Worm (Caenorhabditis elegans) whole organism, young adult: ENCODE data around the gene srz-13.

Experiments
- B0035.1 ChIP-seq: sonication (generic microtip); optimal IDR thresholded peaks from 2 replicates; lab custom pipeline; 2016; ENCODE audit warnings: missing genetic modification characterization, mild to moderate bottlenecking, missing compliant biosample characterization, missing genotype, missing genetic modification reagents
- C06A6.2 ChIP-seq: fragments of 200-800 bp; sonication (Bioruptor generic); conservative IDR thresholded peaks from 2 replicates; pipeline ENCODE4 v1.3.6; 2022; ENCODE audit warnings: missing genetic modification characterization, missing compliant biosample characterization
- D2030.7 ChIP-seq: fragments of 200-800 bp; sonication (Bioruptor generic); IDR thresholded peaks from 2 replicates; pipeline ENCODE4 v1.3.6; 2022; ENCODE audit warnings: missing genetic modification reagents, missing genetic modification characterization, missing compliant biosample characterization
- F37B4.10 ChIP-seq: fragments of 200-800 bp; sonication (Bioruptor generic); IDR thresholded peaks from 2 replicates; pipeline ENCODE4 v1.3.6; 2022; ENCODE audit warnings: missing genetic modification characterization, missing compliant biosample characterization
- F39B2.1 ChIP-seq: fragments of 200-800 bp; sonication (Bioruptor generic); IDR thresholded peaks from 2 replicates; pipeline ENCODE4 v1.3.6; 2022; ENCODE audit warnings: missing genetic modification reagents, missing genetic modification characterization, missing compliant biosample characterization
- F55B11.4 ChIP-seq: sonication (generic microtip); optimal IDR thresholded peaks from 2 replicates; lab custom pipeline; 2016; ENCODE audit warnings: missing compliant biosample characterization, missing genetic modification characterization, borderline replicate concordance; ENCODE audit not compliant: insufficient read depth
- F57C9.4 ChIP-seq: sonication (generic microtip); optimal IDR thresholded peaks from 2 replicates; lab custom pipeline; 2017; ENCODE audit warnings: mild to moderate bottlenecking, missing genetic modification characterization, missing compliant biosample characterization
- K11D2.4 ChIP-seq: fragments of 200-800 bp; sonication (Bioruptor generic); IDR thresholded peaks from 2 replicates; pipeline ENCODE4 v1.3.6; 2022; ENCODE audit warnings: missing genetic modification reagents, missing genetic modification characterization, missing compliant biosample characterization
- Y53G8AR.9 ChIP-seq: fragments of 200-800 bp; sonication (Bioruptor generic); conservative IDR thresholded peaks from 2 replicates; pipeline ENCODE4 v1.3.6; 2022; ENCODE audit warnings: missing genetic modification reagents, missing genetic modification characterization, missing compliant biosample characterization
- Y95B8A.8 ChIP-seq: fragments of 200-800 bp; sonication (Bioruptor generic); IDR thresholded peaks from 2 replicates; pipeline ENCODE4 v1.3.6; 2022; ENCODE audit warnings: missing genetic modification reagents, missing genetic modification characterization, missing compliant biosample characterization
- aptf-2 ChIP-seq: fragments of 200-800 bp; sonication (Bioruptor generic); conservative IDR thresholded peaks from 2 replicates; pipeline ENCODE4 v1.3.6; 2022; ENCODE audit warnings: missing genetic modification reagents, missing genetic modification characterization, missing compliant biosample characterization
- cebp-1 ChIP-seq, 2 experiments: fragments of 200-800 bp in 1 of 2; sonication (Bioruptor generic) in 1 of 2; sonication (generic microtip) in 1 of 2; IDR thresholded peaks in 1 of 2; optimal IDR thresholded peaks in 1 of 2; 2 replicates each; pipeline versions ENCODE4 v1.3.6 to Lab custom; 2017 to 2022; ENCODE audit warnings: missing compliant biosample characterization in 2 of 2, missing genetic modification characterization in 2 of 2, mild to moderate bottlenecking in 1 of 2, missing genetic modification reagents in 1 of 2, moderate library complexity in 1 of 2
- ceh-27 ChIP-seq: fragments of 200-800 bp; sonication (Bioruptor generic); optimal IDR thresholded peaks from 2 replicates; lab custom pipeline; 2018; ENCODE audit warnings: mild to moderate bottlenecking, missing genetic modification characterization, moderate library complexity, missing compliant biosample characterization
- die-1 ChIP-seq: sonication (generic microtip); optimal IDR thresholded peaks from 2 replicates; lab custom pipeline; 2016; ENCODE audit warnings: missing genotype, mild to moderate bottlenecking, missing genetic modification characterization, missing compliant biosample characterization
- dpff-1 ChIP-seq: sonication (generic microtip); optimal IDR thresholded peaks from 2 replicates; lab custom pipeline; 2017; ENCODE audit warnings: mild to moderate bottlenecking, missing genetic modification characterization, missing compliant biosample characterization
- efl-1 ChIP-seq: fragments of 150-350 bp; optimal IDR thresholded peaks from 2 replicates; lab custom pipeline; 2014; ENCODE audit warnings: missing biosample characterization, missing genetic modification reagents, missing genetic modification characterization
- egrh-3 ChIP-seq: fragments of 200-800 bp; sonication (Bioruptor generic); IDR thresholded peaks from 2 replicates; pipeline ENCODE4 v1.3.6; 2022; ENCODE audit warnings: missing genetic modification reagents, missing genetic modification characterization, missing compliant biosample characterization
- hmg-1.2 ChIP-seq: fragments of 200-800 bp; sonication (Bioruptor generic); IDR thresholded peaks from 2 replicates; pipeline ENCODE4 v1.3.6; 2022; ENCODE audit warnings: missing genetic modification reagents, missing genetic modification characterization, missing compliant biosample characterization
- hsf-1 ChIP-seq: fragments of 200-800 bp; sonication (Bioruptor generic); IDR thresholded peaks from 2 replicates; pipeline ENCODE4 v1.3.6; 2022; ENCODE audit warnings: missing genetic modification reagents, missing genetic modification characterization, missing compliant biosample characterization
- let-607 ChIP-seq, 2 experiments: fragments of 200-800 bp in 1 of 2; sonication (Bioruptor generic) in 1 of 2; sonication (generic microtip) in 1 of 2; optimal IDR thresholded peaks; 2 replicates each; lab custom pipeline; 2016 to 2018; ENCODE audit warnings: mild to moderate bottlenecking in 2 of 2, missing compliant biosample characterization in 2 of 2, missing genetic modification characterization in 2 of 2, moderate library complexity in 2 of 2, missing genotype in 1 of 2
- lin-26 ChIP-seq: fragments of 200-800 bp; sonication (Bioruptor generic); IDR thresholded peaks from 2 replicates; pipeline ENCODE4 v1.3.6; 2022; ENCODE audit warnings: missing genetic modification reagents, missing genetic modification characterization, missing compliant biosample characterization
- madf-8 ChIP-seq: fragments of 200-800 bp; sonication (Bioruptor generic); conservative IDR thresholded peaks from 2 replicates; pipeline ENCODE4 v1.3.6; 2022; ENCODE audit warnings: missing genetic modification reagents, missing genetic modification characterization, missing compliant biosample characterization
- nhr-179 ChIP-seq: sonication (generic microtip); optimal IDR thresholded peaks from 2 replicates; lab custom pipeline; 2016; ENCODE audit warnings: mild to moderate bottlenecking, missing genetic modification characterization, missing compliant biosample characterization
- nhr-80 ChIP-seq: sonication (generic microtip); optimal IDR thresholded peaks from 2 replicates; lab custom pipeline; 2016; ENCODE audit warnings: missing genetic modification characterization, missing compliant biosample characterization
- nhr-90 ChIP-seq: sonication (generic microtip); optimal IDR thresholded peaks from 2 replicates; lab custom pipeline; 2016; ENCODE audit warnings: missing genotype, mild to moderate bottlenecking, missing genetic modification characterization, missing compliant biosample characterization
- snpc-1.3 ChIP-seq: sonication (generic microtip); optimal IDR thresholded peaks from 2 replicates; lab custom pipeline; 2017; ENCODE audit warnings: missing genetic modification characterization, mild to moderate bottlenecking, missing compliant biosample characterization, antibody characterized with exemption, moderate library complexity, missing genotype, missing genetic modification reagents; ENCODE audit not compliant: insufficient read depth
- sptf-2 ChIP-seq: fragments of 200-800 bp; sonication (Bioruptor generic); optimal IDR thresholded peaks from 2 replicates; lab custom pipeline; 2018; ENCODE audit warnings: mild to moderate bottlenecking, missing genetic modification characterization, missing compliant biosample characterization
- tbp1 ChIP-seq: fragments of 200-800 bp; sonication (Bioruptor generic); optimal IDR thresholded peaks from 2 replicates; lab custom pipeline; 2018; ENCODE audit warnings: mild to moderate bottlenecking, missing genetic modification characterization, missing compliant biosample characterization
- zfh-2 ChIP-seq: fragments of 200-800 bp; sonication (Bioruptor generic); conservative IDR thresholded peaks from 2 replicates; pipeline ENCODE4 v1.3.6; 2022; ENCODE audit warnings: missing genetic modification reagents, missing genetic modification characterization, missing compliant biosample characterization
- ztf-18 ChIP-seq: sonication (generic microtip); optimal IDR thresholded peaks from 2 replicates; lab custom pipeline; 2016; ENCODE audit warnings: missing genotype, mild to moderate bottlenecking, missing genetic modification characterization, missing compliant biosample characterization
- ztf-25 ChIP-seq: fragments of 200-800 bp; sonication (Bioruptor generic); IDR thresholded peaks from 2 replicates; pipeline ENCODE4 v1.3.6; 2022; ENCODE audit warnings: missing genetic modification reagents, missing genetic modification characterization, missing compliant biosample characterization
- ztf-28 ChIP-seq: fragments of 200-800 bp; sonication (Bioruptor generic); IDR thresholded peaks from 2 replicates; pipeline ENCODE4 v1.3.6; 2022; ENCODE audit warnings: missing genetic modification reagents, missing genetic modification characterization, missing compliant biosample characterization

Gene srz-13

DNA sequence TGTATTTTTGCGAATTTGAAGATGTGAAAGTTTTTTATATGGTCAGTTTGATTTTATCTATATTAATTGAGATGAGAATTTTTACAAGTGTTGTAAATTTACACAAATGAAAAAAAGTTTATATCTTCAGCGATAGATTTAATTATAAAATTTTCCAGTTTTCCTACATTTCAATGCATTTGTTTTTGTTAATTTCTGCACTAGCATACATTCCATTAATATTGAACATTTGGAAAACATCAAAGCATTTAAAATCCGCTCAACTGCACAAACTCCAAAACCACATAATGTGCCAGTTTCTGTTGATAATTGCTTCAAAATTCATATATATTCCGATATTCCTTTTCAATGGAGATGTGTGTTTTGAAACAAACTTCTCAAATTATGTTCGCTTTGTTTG lies 708 bp downstream of the srz-13 start, which contains the start of gene srh-277 (continued):
- TF ChIP-seq tbp1 (GFP tag; lab: Kevin White, UChicago) (no peak), let-607 (tag; optimal IDR thresholded peaks at IDR 0.05; lab: Kevin White, UChicago) (no peak), F37B4.10 (GFP tag; lab: Robert Waterston, UW) (no peak)

DNA sequence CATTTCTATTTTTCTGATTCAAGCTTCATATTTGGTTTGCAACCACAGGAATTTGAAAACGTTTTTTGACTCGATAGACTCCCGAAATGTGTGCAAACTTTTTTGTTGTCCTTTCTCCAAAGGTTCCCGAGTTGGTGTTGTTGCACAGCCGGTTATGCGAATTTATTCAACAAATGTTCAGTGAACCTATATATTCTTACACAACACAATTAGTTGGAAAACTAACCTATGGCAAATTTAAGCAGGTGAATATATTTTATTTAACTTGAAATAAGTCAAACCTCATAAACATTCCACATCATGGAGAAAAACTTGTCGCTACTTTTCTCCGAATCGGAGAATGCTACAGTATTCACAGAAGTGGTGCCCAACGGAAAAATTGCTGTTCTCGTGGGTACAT lies 1.1 kb downstream of the srz-13 start, which contains the start of gene srz-14:
Gene srz-14, plus strand, starts transcription at position 301 of the 400 bp plus-strand sequence.
- no peak for TF ChIP-seq hsf-1
- no peak for TF ChIP-seq Y95B8A.8 (GFP tag; lab: Robert Waterston, UW)
- TF ChIP-seq B0035.1 (tag; lab: Kevin White, UChicago): no peak
- no peak for TF ChIP-seq F57C9.4 (tag; lab: Kevin White, UChicago)
- no peak for TF ChIP-seq K11D2.4
- no peak for TF ChIP-seq madf-8 (GFP tag; lab: Robert Waterston, UW)

DNA sequence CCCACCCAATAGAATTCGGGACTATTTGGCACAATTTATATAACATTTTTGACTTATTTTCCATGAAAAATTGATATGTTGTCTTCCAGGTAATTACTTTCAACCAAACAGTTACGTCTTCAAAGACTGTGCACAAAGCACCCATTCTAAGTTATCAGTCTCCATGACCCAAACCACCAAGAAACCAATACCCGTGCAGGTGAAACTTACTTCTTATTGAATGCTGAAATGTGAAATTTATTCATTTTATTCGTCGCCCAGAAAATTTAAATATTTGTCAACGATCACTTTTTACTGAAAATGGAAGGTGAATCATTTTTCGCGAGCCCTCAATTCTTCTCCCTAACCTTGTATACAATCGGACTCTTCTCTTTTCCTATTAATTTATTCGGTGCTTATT lies 8.3 kb downstream of the srz-13 start, which contains the start of gene srh-281:
Gene srh-281, plus strand, starts transcription at position 301 of the 400 bp plus-strand sequence.
- TF ChIP-seq egrh-3 (no peak), madf-8 (GFP tag; lab: Robert Waterston, UW) (no peak), nhr-80 (tag; lab: Kevin White, UChicago) (no peak), D2030.7 (GFP tag; lab: Robert Waterston, UW) (no peak)

DNA sequence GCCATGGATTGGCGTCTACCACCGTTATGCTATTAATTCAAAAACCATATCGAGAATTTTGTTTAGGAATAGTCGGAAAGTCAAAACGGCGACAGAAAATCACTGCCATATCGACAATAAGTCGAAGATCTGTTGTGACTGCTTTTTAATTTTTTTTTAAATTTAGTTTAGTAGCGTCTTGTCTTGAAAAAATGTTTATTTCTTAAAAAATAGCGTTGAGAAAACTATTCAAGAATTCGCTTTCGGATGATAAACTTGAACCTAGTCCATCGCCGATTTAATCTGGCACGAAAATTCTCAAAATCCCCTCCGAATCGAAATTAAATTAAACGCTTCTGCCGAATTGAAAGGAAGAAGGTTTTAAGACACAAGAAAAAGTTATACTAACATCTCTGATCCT lies 9.9 kb downstream of the srz-13 start, which contains the start of gene srh-279:
Gene srh-279, plus strand, starts transcription at position 301 of the 400 bp plus-strand sequence.
- TF ChIP-seq dpff-1 (tag; lab: Kevin White, UChicago): no peak
- TF ChIP-seq ztf-28 (GFP tag; lab: Robert Waterston, UW): no peak
- TF ChIP-seq ceh-27 (GFP tag; lab: Kevin White, UChicago): no peak
- no peak for TF ChIP-seq nhr-80 (tag; lab: Kevin White, UChicago)
- TF ChIP-seq nhr-90 (tag; lab: Kevin White, UChicago): no peak
- TF ChIP-seq madf-8 (GFP tag; lab: Robert Waterston, UW): no peak
- no peak for TF ChIP-seq Y53G8AR.9
- no peak for TF ChIP-seq ztf-25 (GFP tag; lab: Robert Waterston, UW)
- TF ChIP-seq zfh-2 (GFP tag; lab: Robert Waterston, UW): no peak
- no peak for TF ChIP-seq lin-26
- no peak for TF ChIP-seq hmg-1.2 (GFP tag; lab: Robert Waterston, UW)
- TF ChIP-seq F57C9.4 (tag; lab: Kevin White, UChicago): no peak

DNA sequence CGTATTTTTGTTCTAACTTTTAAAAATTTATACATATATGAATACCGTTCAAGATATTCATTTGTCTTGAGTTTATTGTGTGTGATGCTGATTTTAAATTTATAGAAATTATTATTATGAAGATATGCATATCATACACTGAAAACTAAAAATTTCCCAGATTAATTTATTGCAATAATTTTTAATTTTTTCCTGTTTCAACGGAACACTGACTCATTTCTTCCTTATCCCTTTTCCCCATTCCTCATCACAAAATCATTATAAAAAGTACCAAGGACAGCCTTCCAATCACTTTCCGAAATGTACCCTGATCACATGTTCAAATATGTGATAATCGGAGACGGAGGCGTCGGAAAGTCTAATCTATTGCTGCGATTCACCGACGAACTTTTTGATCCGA lies 12.4 kb downstream of the srz-13 start, which contains the start of gene rabr-4:
Gene rabr-4, plus strand, starts transcription at position 301 of the 400 bp plus-strand sequence.
- no peak for TF ChIP-seq F37B4.10 (GFP tag; lab: Robert Waterston, UW)

DNA sequence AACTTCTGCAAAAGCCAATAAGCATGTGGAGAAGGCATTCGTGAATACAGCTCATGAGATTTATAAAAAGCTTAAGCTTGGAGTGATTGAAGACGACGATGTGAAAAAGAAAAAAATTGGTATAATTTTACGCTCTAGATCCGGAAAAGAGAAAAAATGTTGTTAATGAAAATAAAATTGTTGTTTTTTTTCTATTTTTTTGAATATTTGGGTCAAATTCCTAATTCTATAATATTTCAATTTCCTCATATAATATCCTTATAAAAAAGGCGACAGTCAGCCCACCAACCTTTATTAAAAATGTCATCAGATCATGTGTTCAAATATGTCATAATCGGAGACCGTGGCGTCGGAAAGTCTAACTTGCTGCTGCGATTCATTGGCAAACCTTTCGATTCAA lies 13.2 kb downstream of the srz-13 start, which contains the start of gene rabr-3:
Gene rabr-3, plus strand, starts transcription at position 301 of the 400 bp plus-strand sequence.
- no peak for TF ChIP-seq cebp-1 (GFP tag; IDR thresholded peaks at IDR 0.05; lab: Robert Waterston, UW)
- no peak for TF ChIP-seq cebp-1 (tag; optimal IDR thresholded peaks at IDR 0.05; lab: Kevin White, UChicago)
- TF ChIP-seq C06A6.2 (GFP tag; lab: Robert Waterston, UW): no peak
- no peak for TF ChIP-seq nhr-179 (tag; lab: Kevin White, UChicago)
- no peak for TF ChIP-seq ztf-18 (tag; lab: Kevin White, UChicago)
- no peak for TF ChIP-seq K11D2.4
- TF ChIP-seq efl-1 (GFP tag; lab: Kevin White, UChicago): no peak
- TF ChIP-seq F55B11.4 (tag; lab: Kevin White, UChicago): no peak
- TF ChIP-seq die-1 (tag; lab: Kevin White, UChicago): no peak
- TF ChIP-seq hmg-1.2 (GFP tag; lab: Robert Waterston, UW): no peak
- no peak for TF ChIP-seq B0035.1 (tag; lab: Kevin White, UChicago)
- TF ChIP-seq aptf-2: no peak
- no peak for TF ChIP-seq sptf-2 (GFP tag; lab: Kevin White, UChicago)
- no peak for TF ChIP-seq snpc-1.3 (tag; lab: Kevin White, UChicago)
- TF ChIP-seq F39B2.1 (GFP tag; lab: Robert Waterston, UW): no peak
- TF ChIP-seq lin-26: no peak
